Fruit fly (Drosophila melanogaster): Measurements from ENCODE around the gene CG15578.

Gene CG15578

dm6 chrX:4324781-4325180 is 47.0 kb upstream of the CG15578 start (continued):
- peak; percentile 98 for TF ChIP-seq CG12659 (GFP tag; optimal IDR thresholded peaks at IDR 0.05)
- TF ChIP-seq gce (GFP tag; IDR thresholded peaks at IDR 0.05) = peak; percentile 98
- peak; percentile 98 for TF ChIP-seq CG18619 (GFP tag; optimal IDR thresholded peaks at IDR 0.05)
- TF ChIP-seq mld (GFP tag; IDR thresholded peaks at IDR 0.05; ENCODE audit: partially characterized antibody) = no peak
- peak; percentile 89 for TF ChIP-seq CG12236 (GFP tag; optimal IDR thresholded peaks at IDR 0.05)
- TF ChIP-seq knrl (GFP tag; IDR thresholded peaks at IDR 0.05; ENCODE audit: partially characterized antibody) = 0 out of 3 replicates have a peak, but pooled peaks have one; percentile 18
- peak; percentile 43 for TF ChIP-seq CG9797 (GFP tag; optimal IDR thresholded peaks at IDR 0.05)
- peak; percentile 97 for TF ChIP-seq CG1647 (GFP tag; optimal IDR thresholded peaks at IDR 0.05)
- TF ChIP-seq chn (GFP tag; optimal IDR thresholded peaks at IDR 0.05) = peak; percentile 96
- TF ChIP-seq Side (GFP tag; optimal IDR thresholded peaks at IDR 0.05) = peak; percentile 98
- peak; percentile 97 for TF ChIP-seq slp2 (GFP tag; optimal IDR thresholded peaks at IDR 0.05)
- TF ChIP-seq CG7839 (tag; optimal IDR thresholded peaks at IDR 0.05) = peak; percentile 99
- peak; percentile 90 for TF ChIP-seq CG9437 (GFP tag; optimal IDR thresholded peaks at IDR 0.05)
- peak; percentile 97 for TF ChIP-seq Rx (GFP tag; IDR thresholded peaks at IDR 0.05)
- TF ChIP-seq CG1602 (GFP tag; optimal IDR thresholded peaks at IDR 0.05) = peak; percentile 97
- peak; percentile 94 for TF ChIP-seq CG11560 (tag; IDR thresholded peaks at IDR 0.05)
- peak; percentile 99 for TF ChIP-seq CG17612 (GFP tag; IDR thresholded peaks at IDR 0.05)
- peak; percentile 99 for TF ChIP-seq wdn (GFP tag; IDR thresholded peaks at IDR 0.05)
- TF ChIP-seq ham (GFP tag; IDR thresholded peaks at IDR 0.05) = peak; percentile 97
- TF ChIP-seq CG3065 (GFP tag; optimal IDR thresholded peaks at IDR 0.05) = peak; percentile 95
- peak; percentile 98 for TF ChIP-seq HHEX (GFP tag; optimal IDR thresholded peaks at IDR 0.05)
- TF ChIP-seq dmrt99B (tag; optimal IDR thresholded peaks at IDR 0.05) = peak; percentile 98
- TF ChIP-seq CG1024 (GFP tag; IDR thresholded peaks at IDR 0.05) = peak; percentile 97
- TF ChIP-seq CG4404 (GFP tag; IDR thresholded peaks at IDR 0.05) = peak; percentile 96
- TF ChIP-seq CG3838 (GFP tag; optimal IDR thresholded peaks at IDR 0.05) = peak; percentile 94
- TF ChIP-seq pita (GFP tag; optimal IDR thresholded peaks at IDR 0.05) = no peak
- peak; percentile 98 for TF ChIP-seq Optix (GFP tag; IDR thresholded peaks at IDR 0.05)
- TF ChIP-seq CG8359 (GFP tag; optimal IDR thresholded peaks at IDR 0.05; ENCODE audit: borderline replicate concordance) = peak; percentile 86
- TF ChIP-seq CG1792 (GFP tag; optimal IDR thresholded peaks at IDR 0.05) = peak; percentile 98
- TF ChIP-seq ftz-f1 (GFP tag; optimal IDR thresholded peaks at IDR 0.05) = peak; percentile 87
- TF ChIP-seq chinmo (GFP tag; IDR thresholded peaks at IDR 0.05; ENCODE audit: partially characterized antibody) = no peak
- peak; percentile 97 for TF ChIP-seq CG12391 (tag; optimal IDR thresholded peaks at IDR 0.05)
- TF ChIP-seq CG30431 (GFP tag; optimal IDR thresholded peaks at IDR 0.05) = peak; percentile 96
- peak; percentile 89 for TF ChIP-seq CG17186 (GFP tag; optimal IDR thresholded peaks at IDR 0.05)
- TF ChIP-seq twi (tag; optimal IDR thresholded peaks at IDR 0.05) = peak; percentile 93
- peak; percentile 100 for TF ChIP-seq Ada2b (GFP tag; IDR thresholded peaks at IDR 0.05)
- peak; percentile 97 for TF ChIP-seq pb (GFP tag; optimal IDR thresholded peaks at IDR 0.05)
- TF ChIP-seq grau (tag; optimal IDR thresholded peaks at IDR 0.05) = peak; percentile 99
- peak; percentile 99 for TF ChIP-seq lmd (GFP tag; IDR thresholded peaks at IDR 0.05)
- TF ChIP-seq B-H2 (GFP tag; optimal IDR thresholded peaks at IDR 0.05) = peak; percentile 99
- TF ChIP-seq eve (GFP tag; optimal IDR thresholded peaks at IDR 0.05) = peak in 1 of 2 experiments; percentile 96
- TF ChIP-seq E2f2 (GFP tag; IDR thresholded peaks at IDR 0.05) = peak; percentile 88
- peak; percentile 96 for TF ChIP-seq CG6854 (GFP tag; optimal IDR thresholded peaks at IDR 0.05)
- peak; percentile 47 to 90 for TF ChIP-seq Trl (optimal IDR thresholded peaks at IDR 0.05)
- peak; percentile 97 for TF ChIP-seq Trl (GFP tag; optimal IDR thresholded peaks at IDR 0.05)
- TF ChIP-seq caup (GFP tag; optimal IDR thresholded peaks at IDR 0.05; ENCODE audit: severe bottlenecking) = peak; percentile 99
- peak; percentile 95 for TF ChIP-seq Gsc (GFP tag; IDR thresholded peaks at IDR 0.05)
- TF ChIP-seq CG32532 (GFP tag; IDR thresholded peaks at IDR 0.05) = peak; percentile 100
- TF ChIP-seq p53 (GFP tag; optimal IDR thresholded peaks at IDR 0.05) = peak; percentile 88
- peak; percentile 99 for TF ChIP-seq Mrtf (GFP tag; IDR thresholded peaks at IDR 0.05)
- peak; percentile 85 for TF ChIP-seq CG10431 (GFP tag; optimal IDR thresholded peaks at IDR 0.05)
- no peak for TF ChIP-seq hth (optimal IDR thresholded peaks at IDR 0.05)

Data from whole organism, embryonic.